Fruit fly (Drosophila melanogaster) whole organism, larva: Measurements from ENCODE around the gene Dph1.

Experiments used
- noc ChIP-seq: fragments of 200-800 bp; sonication (Bioruptor generic); optimal IDR thresholded peaks from 3 replicates; lab custom pipeline; 2019; ENCODE audit warnings: missing biosample characterization, mild to moderate bottlenecking, missing genetic modification characterization, moderate library complexity

Gene Dph1

dm6 chr3L:11703579-11703978 lies 6.8 kb upstream of the Dph1 start:
- TF ChIP-seq noc: no peak

dm6 chr3L:11701649-11702048 lies 4.9 kb upstream of the Dph1 start:
- no peak for TF ChIP-seq noc

dm6 chr3L:11699163-11699562 lies 2.4 kb upstream of the Dph1 start, which contains the start of gene Dnai2:
TSS of gene Dnai2 (minus strand) at chr3L:11699263.
- TF ChIP-seq noc: no peak

- TF ChIP-seq noc: no peak
These were observed 936 bp downstream of the Dph1 start for dm6 chr3L:11695827-11696226.

dm6 chr3L:11695063-11695462 lies 1.7 kb downstream of the Dph1 start:
- no peak for TF ChIP-seq noc

dm6 chr3L:11692853-11693252 lies 3.9 kb downstream of the Dph1 start:
- TF ChIP-seq noc: no peak

dm6 chr3L:11691203-11691797 lies 5.5 kb downstream of the Dph1 start, which contains the start of the genes Pldn and CG14135:
TSS of gene Pldn (minus strand) at chr3L:11691399.
TSS of gene CG14135 (plus strand) at chr3L:11691571.
- no peak for TF ChIP-seq noc

- TF ChIP-seq noc: no peak
These were observed 6.7 kb downstream of the Dph1 start for dm6 chr3L:11689832-11690602.

dm6 chr3L:11685876-11686275 lies 10.9 kb downstream of the Dph1 start:
- TF ChIP-seq noc: no peak

- TF ChIP-seq noc: no peak
These were observed 12.3 kb downstream of the Dph1 start for dm6 chr3L:11684522-11684851.

dm6 chr3L:11683819-11684521 lies 12.8 kb downstream of the Dph1 start, which contains the start of gene Sugb:
TSS of gene Sugb (plus strand) at chr3L:11683980.
- TF ChIP-seq noc: peak; percentile 72

- TF ChIP-seq noc: no peak
These were observed 15.0 kb downstream of the Dph1 start, which contains the start of gene TfIIEalpha for dm6 chr3L:11681794-11682193. TSS of gene TfIIEalpha (plus strand) at chr3L:11682038.

- no peak for TF ChIP-seq noc
These were observed 16.5 kb downstream of the Dph1 start, which contains the start of gene CG32085 for dm6 chr3L:11680298-11680697. TSS of gene CG32085 (minus strand) at chr3L:11680344.

dm6 chr3L:11678313-11678817 lies 18.4 kb downstream of the Dph1 start:
- no peak for TF ChIP-seq noc

dm6 chr3L:11656189-11656588 lies 40.6 kb downstream of the Dph1 start:
- no peak for TF ChIP-seq noc

dm6 chr3L:11648410-11648809 lies 48.4 kb downstream of the Dph1 start, which contains the start of the genes RIOK1 and Polr3H:
TSS of gene RIOK1 (minus strand) at chr3L:11648474.
TSS of gene Polr3H (plus strand) at chr3L:11648756.
- no peak for TF ChIP-seq noc

dm6 chr3L:11645933-11646332 lies 50.8 kb downstream of the Dph1 start, which contains the start of gene CG6071:
TSS of gene CG6071 (minus strand) at chr3L:11646033.
- no peak for TF ChIP-seq noc
